Fruit fly (Drosophila melanogaster): ENCODE data around the gene Apc.

Apc gene

dm6 chr3R:28888561-28889426 lies 44.2 kb upstream of the Apc start (continued):
- TF ChIP-seq amos (GFP tag; IDR thresholded peaks at IDR 0.05; ENCODE audit: partially characterized antibody) (no peak), ftz-f1 (GFP tag; optimal IDR thresholded peaks at IDR 0.05) (peak; percentile 43), ssp (GFP tag; IDR thresholded peaks at IDR 0.05) (peak; percentile 69), CG14667 (GFP tag; IDR thresholded peaks at IDR 0.05) (peak; percentile 64), CG7745 (tag; optimal IDR thresholded peaks at IDR 0.05) (no peak), zfh2 (GFP tag; optimal IDR thresholded peaks at IDR 0.05) (peak; percentile 94), mam (GFP tag; optimal IDR thresholded peaks at IDR 0.05) (peak; percentile 91), CG11456 (GFP tag; IDR thresholded peaks at IDR 0.05) (peak; percentile 87), sima (GFP tag; optimal IDR thresholded peaks at IDR 0.05) (no peak), Mad (GFP tag; optimal IDR thresholded peaks at IDR 0.05) (peak; percentile 79), ase (GFP tag; IDR thresholded peaks at IDR 0.05) (peak; percentile 54; the same call in 1 of the 3 replicates), CG9609 (GFP tag; optimal IDR thresholded peaks at IDR 0.05) (peak; percentile 92), CG8944 (GFP tag; optimal IDR thresholded peaks at IDR 0.05) (peak; percentile 88), pan (optimal IDR thresholded peaks at IDR 0.05) (no peak), pan (GFP tag; optimal IDR thresholded peaks at IDR 0.05 in 1 of 2, IDR thresholded peaks at IDR 0.05 in 1 of 2) (peak in 1 of 2 experiments; percentile 71), CG8765 (GFP tag; IDR thresholded peaks at IDR 0.05) (peak; percentile 38; the same call in 1 of the 2 replicates), gro (GFP tag; optimal IDR thresholded peaks at IDR 0.05) (peak; percentile 77), BEAF-32 (GFP tag; optimal IDR thresholded peaks at IDR 0.05) (peak; percentile 39), so (GFP tag; IDR thresholded peaks at IDR 0.05) (peak; percentile 73; the same call in 2 of the 3 replicates), gem (tag; optimal IDR thresholded peaks at IDR 0.05) (peak; percentile 80), CG12659 (GFP tag; optimal IDR thresholded peaks at IDR 0.05) (peak; percentile 90), CG15601 (tag; optimal IDR thresholded peaks at IDR 0.05) (peak; percentile 28), Atf3 (GFP tag; optimal IDR thresholded peaks at IDR 0.05) (peak; percentile 70), sc (optimal IDR thresholded peaks at IDR 0.05) (no peak), sc (GFP tag; optimal IDR thresholded peaks at IDR 0.05) (peak; percentile 32), Neu2 (GFP tag; optimal IDR thresholded peaks at IDR 0.05; ENCODE audit: borderline replicate concordance) (peak; percentile 47), Ets65A (GFP tag) (peak; percentile 97), MESR4 (GFP tag; optimal IDR thresholded peaks at IDR 0.05) (peak; percentile 67), grau (tag; optimal IDR thresholded peaks at IDR 0.05) (peak; percentile 77), Xbp1 (GFP tag; optimal IDR thresholded peaks at IDR 0.05) (peak; percentile 85), ERR (GFP tag; optimal IDR thresholded peaks at IDR 0.05) (peak; percentile 75), vvl (GFP tag; IDR thresholded peaks at IDR 0.05) (peak; percentile 74), grn (GFP tag; optimal IDR thresholded peaks at IDR 0.05) (peak; percentile 18), sug (tag; optimal IDR thresholded peaks at IDR 0.05) (peak; percentile 81), CG14860 (GFP tag; IDR thresholded peaks at IDR 0.05; ENCODE audit: partially characterized antibody) (no peak), CG5180 (GFP tag; optimal IDR thresholded peaks at IDR 0.05) (peak; percentile 36), CG9727 (GFP tag; optimal IDR thresholded peaks at IDR 0.05) (peak; percentile 65), CG17359 (tag; optimal IDR thresholded peaks at IDR 0.05) (peak; percentile 77), CG15514 (GFP tag; optimal IDR thresholded peaks at IDR 0.05) (peak; percentile 79), Gsc (GFP tag; IDR thresholded peaks at IDR 0.05) (no peak), TFAM (GFP tag; optimal IDR thresholded peaks at IDR 0.05) (no peak), hb (GFP tag; IDR thresholded peaks at IDR 0.05; ENCODE audit: partially characterized antibody) (no peak), CG3838 (GFP tag; optimal IDR thresholded peaks at IDR 0.05) (peak; percentile 36), oc (tag; optimal IDR thresholded peaks at IDR 0.05) (no peak), E2f1 (GFP tag; IDR thresholded peaks at IDR 0.05) (peak; percentile 63), Fer3 (tag; optimal IDR thresholded peaks at IDR 0.05) (peak; percentile 84), ro (GFP tag; IDR thresholded peaks at IDR 0.05) (no peak), Ravus (GFP tag; IDR thresholded peaks at IDR 0.05) (no peak), CG2199 (GFP tag; IDR thresholded peaks at IDR 0.05) (peak; percentile 51; the same call in 1 of the 3 replicates)
